Fruit fly (Drosophila melanogaster): ENCODE data around the gene CG5498.

DNA sequence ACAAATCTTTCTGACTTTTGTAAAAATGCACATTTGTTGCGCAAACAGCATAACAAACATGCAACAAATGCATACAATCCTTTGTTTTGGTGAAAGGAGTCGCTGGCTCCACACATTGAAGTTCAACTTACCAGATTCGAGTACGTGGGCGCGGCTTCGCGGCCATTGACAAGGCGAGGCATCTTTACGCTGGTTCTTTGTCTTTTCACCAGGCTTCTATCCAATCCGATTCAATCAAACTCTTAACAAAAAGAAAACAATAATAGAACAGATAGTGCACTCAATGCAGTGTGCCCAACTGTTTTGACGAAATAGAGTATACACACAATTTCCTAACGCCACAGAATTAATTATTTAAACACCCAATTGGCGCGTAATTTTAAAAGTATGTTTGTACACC lies 46.3 kb upstream of the CG5498 start, which contains the start of gene CG5262:
- TF ChIP-seq psq (GFP tag; optimal IDR thresholded peaks at IDR 0.05) = no peak
- no peak for TF ChIP-seq h (GFP tag; optimal IDR thresholded peaks at IDR 0.05)
- TF ChIP-seq brk (GFP tag; optimal IDR thresholded peaks at IDR 0.05) = no peak
- TF ChIP-seq pan (optimal IDR thresholded peaks at IDR 0.05) = no peak

Data from whole organism, wandering third instar larva.